Fruit fly (Drosophila melanogaster) Kc167 (cell line): ENCODE measurements around the gene CG5910.
"Not testable (repeated sequence)": the region's sequence is repeated elsewhere in the genome, so short reads cannot be mapped to it uniquely, and the experiment has no call there.

Experiments used
- h ChIP-seq: fragments of >200 bp; optimal IDR thresholded peaks from 3 replicates; lab custom pipeline; 2018; ENCODE audit warnings: missing external identifiers
- insv ChIP-seq: fragments of >200 bp; optimal IDR thresholded peaks from 3 replicates; lab custom pipeline; 2018; ENCODE audit warnings: missing external identifiers
- ttk ChIP-seq: sonication (Bioruptor generic); optimal IDR thresholded peaks from 2 replicates; lab custom pipeline; 2017; ENCODE audit warnings: missing external identifiers

CG5910 gene

dm6 chr3L:20499536-20499935 lies 57.3 kb downstream of the CG5910 start, which contains the start of gene CG18281:
TSS of gene CG18281 (plus strand) at chr3L:20499836.
- TF ChIP-seq h (lab: Kevin White, UChicago); insv (lab: Kevin White, UChicago); ttk: not testable (repeated sequence)
